Worm (Caenorhabditis elegans) whole organism, mixed stage, embryonic: ENCODE data around the gene CD4.1.

Experiments used
- M03D4.4 ChIP-seq: sonication (generic microtip); optimal IDR thresholded peaks from 2 replicates; lab custom pipeline; 2017; ENCODE audit warnings: mild to moderate bottlenecking, missing genetic modification characterization, missing compliant biosample characterization
- bed-3 ChIP-seq: fragments of 200-800 bp; sonication (Bioruptor generic); optimal IDR thresholded peaks from 3 replicates; lab custom pipeline; 2018; ENCODE audit warnings: mild to moderate bottlenecking, missing genetic modification characterization, moderate library complexity, missing compliant biosample characterization
- blmp-1 ChIP-seq: fragments of 150-350 bp; optimal IDR thresholded peaks from 2 replicates; lab custom pipeline; 2014; ENCODE audit warnings: missing biosample characterization, missing genetic modification characterization
- ceh-39 ChIP-seq: fragments of 150-350 bp; optimal IDR thresholded peaks from 2 replicates; lab custom pipeline; 2014; ENCODE audit warnings: missing biosample characterization, missing genetic modification characterization
- ceh-43 ChIP-seq: fragments of 200-800 bp; sonication (Bioruptor generic); optimal IDR thresholded peaks from 2 replicates; lab custom pipeline; 2018; ENCODE audit warnings: mild to moderate bottlenecking, missing genetic modification characterization, moderate library complexity, missing compliant biosample characterization
- ceh-83 ChIP-seq: fragments of 200-800 bp; sonication (Bioruptor generic); optimal IDR thresholded peaks from 2 replicates; lab custom pipeline; 2018; ENCODE audit warnings: mild to moderate bottlenecking, missing genetic modification characterization, missing compliant biosample characterization
- cnd-1 ChIP-seq: fragments of 200-800 bp; sonication (Bioruptor generic); optimal IDR thresholded peaks from 2 replicates; lab custom pipeline; 2018; ENCODE audit warnings: mild to moderate bottlenecking, missing genetic modification characterization, missing compliant biosample characterization
- drap-1 ChIP-seq: fragments of 200-800 bp; sonication (Bioruptor generic); optimal IDR thresholded peaks from 3 replicates; lab custom pipeline; 2018; ENCODE audit warnings: mild to moderate bottlenecking, missing genetic modification characterization, missing compliant biosample characterization
- elt-1 ChIP-seq: sonication (generic microtip); optimal IDR thresholded peaks from 2 replicates; lab custom pipeline; 2017; ENCODE audit warnings: missing genetic modification characterization, mild to moderate bottlenecking, missing compliant biosample characterization, antibody characterized with exemption, moderate library complexity, borderline replicate concordance; ENCODE audit not compliant: insufficient read depth
- ham-2 ChIP-seq: fragments of 200-800 bp; sonication (Bioruptor generic); optimal IDR thresholded peaks from 2 replicates; lab custom pipeline; 2018; ENCODE audit warnings: mild to moderate bottlenecking, missing genetic modification characterization, missing compliant biosample characterization
- hlh-1 ChIP-seq: fragments of 150-350 bp; optimal IDR thresholded peaks from 2 replicates; lab custom pipeline; 2014; ENCODE audit warnings: missing biosample characterization, missing genetic modification reagents, missing genetic modification characterization
- lin-13 ChIP-seq: fragments of 150-350 bp; optimal IDR thresholded peaks from 2 replicates; lab custom pipeline; 2014; ENCODE audit warnings: missing biosample characterization, missing genetic modification characterization
- lin-32 ChIP-seq: fragments of 200-800 bp; sonication (Bioruptor generic); optimal IDR thresholded peaks from 2 replicates; lab custom pipeline; 2018; ENCODE audit warnings: mild to moderate bottlenecking, missing genetic modification characterization, missing compliant biosample characterization
- lsy-2 ChIP-seq: fragments of 150-350 bp; optimal IDR thresholded peaks from 2 replicates; lab custom pipeline; 2014; ENCODE audit warnings: missing biosample characterization, missing genetic modification characterization
- mab-5 ChIP-seq: fragments of 150-350 bp; optimal IDR thresholded peaks from 2 replicates; lab custom pipeline; 2014; ENCODE audit warnings: missing biosample characterization, missing genetic modification characterization
- mep-1 ChIP-seq: fragments of 150-350 bp; optimal IDR thresholded peaks from 2 replicates; lab custom pipeline; 2017; ENCODE audit warnings: missing biosample characterization, missing genetic modification reagents, missing genetic modification characterization, inconsistent platforms
- mls-2 ChIP-seq: sonication (generic microtip); optimal IDR thresholded peaks from 2 replicates; lab custom pipeline; 2016; ENCODE audit warnings: mild to moderate bottlenecking, missing genetic modification characterization, moderate library complexity, missing compliant biosample characterization
- nhr-2 ChIP-seq: fragments of 150-350 bp; optimal IDR thresholded peaks from 2 replicates; lab custom pipeline; 2014; ENCODE audit warnings: missing biosample characterization, missing genetic modification characterization
- nhr-237 ChIP-seq: fragments of 150-350 bp; optimal IDR thresholded peaks from 2 replicates; lab custom pipeline; 2014; ENCODE audit warnings: missing biosample characterization, missing genetic modification characterization
- nhr-28 ChIP-seq: fragments of 150-350 bp; optimal IDR thresholded peaks from 2 replicates; lab custom pipeline; 2014; ENCODE audit warnings: missing biosample characterization, missing genetic modification characterization
- nhr-76 ChIP-seq: sonication (generic microtip); optimal IDR thresholded peaks from 2 replicates; lab custom pipeline; 2017; ENCODE audit warnings: missing biosample characterization, missing genetic modification characterization
- pha-4 ChIP-seq: fragments of 150-350 bp; optimal IDR thresholded peaks from 2 replicates; lab custom pipeline; 2018; ENCODE audit warnings: missing biosample characterization, missing genetic modification reagents, missing genetic modification characterization
- sem-2 ChIP-seq: fragments of 200-800 bp; sonication (Bioruptor generic); optimal IDR thresholded peaks from 2 replicates; lab custom pipeline; 2018; ENCODE audit warnings: mild to moderate bottlenecking, missing genetic modification characterization, missing compliant biosample characterization
- snpc-4 ChIP-seq: fragments of 150-350 bp; optimal IDR thresholded peaks from 2 replicates; lab custom pipeline; 2014; ENCODE audit warnings: missing biosample characterization, missing genetic modification characterization
- sptf-1 ChIP-seq: sonication (generic microtip); optimal IDR thresholded peaks from 2 replicates; lab custom pipeline; 2017; ENCODE audit warnings: mild to moderate bottlenecking, missing genetic modification characterization, moderate library complexity, missing compliant biosample characterization
- unc-120 ChIP-seq: sonication (generic microtip); optimal IDR thresholded peaks from 2 replicates; lab custom pipeline; 2017; ENCODE audit warnings: missing genetic modification characterization, missing compliant biosample characterization; ENCODE audit not compliant: poor library complexity, severe bottlenecking
- unc-39 ChIP-seq: fragments of 150-350 bp; optimal IDR thresholded peaks from 2 replicates; lab custom pipeline; 2014; ENCODE audit warnings: missing biosample characterization, missing genetic modification characterization
- unc-62 ChIP-seq: fragments of 150-350 bp; optimal IDR thresholded peaks from 2 replicates; lab custom pipeline; 2014; ENCODE audit warnings: missing biosample characterization, missing genetic modification reagents, missing genetic modification characterization
- zip-8 ChIP-seq: fragments of 150-350 bp; optimal IDR thresholded peaks from 2 replicates; lab custom pipeline; 2014; ENCODE audit warnings: missing biosample characterization, missing genetic modification characterization
- ztf-11 ChIP-seq: fragments of 150-350 bp; optimal IDR thresholded peaks from 2 replicates; lab custom pipeline; 2014; ENCODE audit warnings: missing biosample characterization, missing genetic modification characterization

CD4.1 gene

DNA sequence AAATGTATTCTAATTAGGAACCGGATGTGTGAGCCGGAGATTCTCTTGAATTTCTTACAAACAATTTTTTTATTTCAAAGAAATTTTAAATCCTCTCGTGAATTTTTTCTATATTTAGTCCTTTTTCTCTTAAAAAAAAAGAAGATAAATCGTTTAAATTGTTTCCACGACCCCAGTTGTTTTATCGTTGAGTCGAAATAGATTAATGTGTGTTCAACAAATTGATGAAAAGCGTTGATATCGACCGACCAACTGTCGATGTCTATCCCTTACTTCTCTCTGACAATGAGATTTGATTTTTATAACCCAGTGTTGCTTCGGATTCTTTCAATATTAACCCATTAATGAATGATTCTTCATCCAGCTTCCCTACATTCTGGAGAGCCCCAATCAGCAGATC, at the start of gene CD4.1:
Gene CD4.1 (plus strand): TSS at position 301 of the 400 bp plus-strand sequence.
- TF ChIP-seq ceh-83 (GFP tag; lab: Kevin White, UChicago): no peak
- no peak for TF ChIP-seq nhr-76
- TF ChIP-seq ham-2: no peak
- peak; percentile 12 for TF ChIP-seq hlh-1 (tag; lab: Kevin White, UChicago)
- no peak for TF ChIP-seq cnd-1
- TF ChIP-seq ztf-11 (tag; lab: Kevin White, UChicago): no peak
- no peak for TF ChIP-seq nhr-28 (tag; lab: Kevin White, UChicago)
- TF ChIP-seq nhr-2 (tag; lab: Kevin White, UChicago): no peak

DNA sequence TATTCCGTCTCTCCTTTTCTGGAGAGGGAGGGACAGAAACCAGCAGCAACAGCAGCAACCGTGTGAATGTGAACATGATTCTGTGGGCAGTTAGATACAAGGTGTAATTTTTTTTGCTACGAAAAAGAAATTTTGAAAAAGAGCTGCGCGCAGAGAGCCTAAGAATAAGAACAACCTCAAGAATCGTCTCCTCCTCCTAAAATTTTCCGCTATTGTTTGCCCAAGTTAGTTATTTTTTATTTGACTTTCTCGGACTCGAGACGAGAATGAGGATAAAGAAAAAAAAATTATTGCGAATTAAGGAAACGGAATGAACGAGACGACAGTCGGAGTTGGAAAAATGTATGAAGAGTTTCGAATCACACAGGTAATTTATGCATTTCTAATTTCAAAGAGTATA, 47.8 kb upstream of the CD4.1 start, which contains the start of gene glb-5:
Gene glb-5 (plus strand): TSS at position 301 of the 400 bp plus-strand sequence.
- TF ChIP-seq cnd-1: no peak
- TF ChIP-seq lin-32: no peak
- no peak for TF ChIP-seq ztf-11 (tag; lab: Kevin White, UChicago)
- no peak for TF ChIP-seq pha-4 (tag; lab: Kevin White, UChicago)
- TF ChIP-seq M03D4.4 (tag; lab: Kevin White, UChicago): no peak
- TF ChIP-seq blmp-1 (tag; lab: Kevin White, UChicago): no peak
- no peak for TF ChIP-seq mab-5 (tag; lab: Kevin White, UChicago)
- TF ChIP-seq unc-62 (GFP tag; lab: Kevin White, UChicago): no peak
- TF ChIP-seq nhr-2 (tag; lab: Kevin White, UChicago): no peak
- no peak for TF ChIP-seq unc-120
- TF ChIP-seq ham-2: no peak
- no peak for TF ChIP-seq nhr-76
- no peak for TF ChIP-seq drap-1 (GFP tag; lab: Kevin White, UChicago)
- TF ChIP-seq bed-3 (GFP tag; lab: Kevin White, UChicago): no peak
- TF ChIP-seq nhr-237 (tag; lab: Kevin White, UChicago): no peak
- TF ChIP-seq sem-2 (GFP tag; lab: Kevin White, UChicago): no peak
- no peak for TF ChIP-seq sptf-1 (tag; lab: Kevin White, UChicago)

DNA sequence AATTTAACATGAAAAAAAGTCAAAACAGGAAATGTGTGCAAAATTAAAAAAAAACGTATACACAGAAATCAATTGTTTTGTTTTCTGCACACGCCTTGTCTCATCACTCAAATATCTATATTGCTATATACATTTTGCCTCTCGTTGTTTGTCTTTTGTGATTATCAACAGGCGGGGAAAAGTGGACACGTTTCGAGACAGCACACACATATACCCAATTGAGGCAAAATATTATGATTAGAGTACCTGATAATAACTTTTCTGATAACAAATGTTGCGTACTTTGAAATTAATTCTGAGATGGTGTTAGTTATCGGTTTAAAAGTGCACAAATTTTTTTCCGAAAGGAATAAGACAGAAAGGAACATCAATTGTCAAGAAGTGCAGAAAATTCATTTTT, 46.5 kb upstream of the CD4.1 start:
- no peak for TF ChIP-seq drap-1 (GFP tag; lab: Kevin White, UChicago)
- TF ChIP-seq lin-13 (tag; lab: Kevin White, UChicago): no peak
- no peak for TF ChIP-seq ceh-83 (GFP tag; lab: Kevin White, UChicago)
- TF ChIP-seq unc-39: no peak
- TF ChIP-seq unc-120: no peak
- TF ChIP-seq ztf-11 (tag; lab: Kevin White, UChicago): no peak
- no peak for TF ChIP-seq zip-8 (tag; lab: Kevin White, UChicago)
- no peak for TF ChIP-seq lsy-2 (tag; lab: Kevin White, UChicago)
- no peak for TF ChIP-seq cnd-1
- no peak for TF ChIP-seq pha-4 (tag; lab: Kevin White, UChicago)
- TF ChIP-seq mab-5 (tag; lab: Kevin White, UChicago): no peak
- no peak for TF ChIP-seq unc-62 (GFP tag; lab: Kevin White, UChicago)
- TF ChIP-seq elt-1 (tag; lab: Kevin White, UChicago): no peak
- TF ChIP-seq mep-1 (tag; lab: Kevin White, UChicago): no peak

DNA sequence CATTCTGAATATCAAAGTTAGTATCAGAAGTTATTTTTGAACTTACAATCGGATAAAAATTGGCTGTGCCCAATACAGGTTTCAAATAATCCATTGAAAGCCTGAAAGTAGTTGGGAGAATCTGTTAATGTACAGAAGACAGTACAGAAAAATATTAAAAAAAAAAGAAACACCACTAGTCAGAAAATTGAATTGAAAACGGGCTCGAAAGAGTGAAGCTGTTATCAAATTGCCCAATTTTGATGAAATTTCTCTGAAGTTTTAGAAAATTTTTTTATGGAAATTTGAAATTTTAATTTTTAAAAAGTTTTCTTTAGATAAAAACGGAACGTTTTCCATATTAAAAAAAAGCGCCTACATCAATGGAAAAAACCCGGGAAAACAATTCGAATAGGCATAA, 39.2 kb upstream of the CD4.1 start, which contains the start of gene C18C4.7:
Gene C18C4.7 (minus strand): TSS at position 101 of the 400 bp plus-strand sequence.
- TF ChIP-seq mab-5 (tag; lab: Kevin White, UChicago): no peak
- TF ChIP-seq bed-3 (GFP tag; lab: Kevin White, UChicago): no peak
- no peak for TF ChIP-seq unc-62 (GFP tag; lab: Kevin White, UChicago)
- TF ChIP-seq nhr-237 (tag; lab: Kevin White, UChicago): no peak
- TF ChIP-seq sptf-1 (tag; lab: Kevin White, UChicago): no peak
- no peak for TF ChIP-seq ceh-43 (GFP tag; lab: Kevin White, UChicago)
- TF ChIP-seq nhr-2 (tag; lab: Kevin White, UChicago): no peak
- no peak for TF ChIP-seq hlh-1 (tag; lab: Kevin White, UChicago)
- TF ChIP-seq ztf-11 (tag; lab: Kevin White, UChicago): no peak
- no peak for TF ChIP-seq ceh-39 (tag; lab: Kevin White, UChicago)
- no peak for TF ChIP-seq sem-2 (GFP tag; lab: Kevin White, UChicago)
- TF ChIP-seq mls-2 (tag; lab: Kevin White, UChicago): no peak
- TF ChIP-seq zip-8 (tag; lab: Kevin White, UChicago): no peak
- TF ChIP-seq lin-32: no peak
- TF ChIP-seq blmp-1 (tag; lab: Kevin White, UChicago): no peak
- TF ChIP-seq snpc-4: no peak
- TF ChIP-seq lsy-2 (tag; lab: Kevin White, UChicago): no peak
- TF ChIP-seq nhr-28 (tag; lab: Kevin White, UChicago): no peak
- no peak for TF ChIP-seq ceh-83 (GFP tag; lab: Kevin White, UChicago)
- no peak for TF ChIP-seq lin-13 (tag; lab: Kevin White, UChicago)
- TF ChIP-seq, all 35 proteins: peak for 0
